Worm (Caenorhabditis elegans) whole organism, L4 larva: ENCODE data around the gene srw-10.

Source experiments
- F49E8.2 ChIP-seq: sonication (generic microtip); optimal IDR thresholded peaks from 2 replicates; lab custom pipeline; 2016; ENCODE audit warnings: missing compliant biosample characterization, mild to moderate bottlenecking, missing genetic modification characterization, borderline replicate concordance
- ceh-28 ChIP-seq: fragments of 150-350 bp; optimal IDR thresholded peaks from 2 replicates; lab custom pipeline; 2014; ENCODE audit warnings: missing biosample characterization, missing genetic modification reagents, missing genetic modification characterization
- egl-27 ChIP-seq: sonication (generic microtip); optimal IDR thresholded peaks from 3 replicates; lab custom pipeline; 2017; ENCODE audit warnings: missing biosample characterization, missing genetic modification reagents, missing genetic modification characterization
- hlh-30 ChIP-seq: sonication (generic microtip); optimal IDR thresholded peaks from 2 replicates; lab custom pipeline; 2017; ENCODE audit warnings: antibody characterized with exemption, mild to moderate bottlenecking, missing genetic modification characterization, missing compliant biosample characterization; ENCODE audit not compliant: insufficient read depth
- lin-15B ChIP-seq: fragments of 150-350 bp; sonication (generic microtip); optimal IDR thresholded peaks from 3 replicates; lab custom pipeline; 2014; ENCODE audit warnings: missing biosample characterization, missing genetic modification characterization
- nhr-237 ChIP-seq: sonication (generic microtip); optimal IDR thresholded peaks from 2 replicates; lab custom pipeline; 2017; ENCODE audit warnings: missing biosample characterization, missing genetic modification characterization
- nhr-77 ChIP-seq: fragments of 150-350 bp; optimal IDR thresholded peaks from 2 replicates; lab custom pipeline; 2014; ENCODE audit warnings: missing biosample characterization, missing genetic modification characterization
- unc-62 ChIP-seq, 3 experiments: fragments of 150-350 bp in 1 of 3; sonication (generic microtip); optimal IDR thresholded peaks in 2 of 3; peaks in 1 of 3; 1 replicate in 1 of 3; 2 replicates in 2 of 3; lab custom pipeline; 2014 to 2017; ENCODE audit warnings: missing biosample characterization in 3 of 3, missing genetic modification characterization in 3 of 3, missing genetic modification reagents in 3 of 3, missing genotype in 1 of 3
- zag-1 ChIP-seq: fragments of 150-350 bp; optimal IDR thresholded peaks from 2 replicates; lab custom pipeline; 2014; ENCODE audit warnings: missing biosample characterization, missing genetic modification characterization

ce11 chrIII:12785427-12785826, 30.3 kb downstream of the srw-10 start:
- no peak for TF ChIP-seq ceh-28 (tag; lab: Kevin White, UChicago)
- TF ChIP-seq nhr-77 (tag; lab: Kevin White, UChicago): no peak
- TF ChIP-seq lin-15B (tag; lab: Kevin White, UChicago): no peak
- no peak for TF ChIP-seq zag-1 (tag; lab: Kevin White, UChicago)
- TF ChIP-seq F49E8.2: no peak
- no peak for TF ChIP-seq unc-62 (GFP tag; optimal IDR thresholded peaks at IDR 0.05 in 1 of 2; lab: Kevin White, UChicago)
- no peak for TF ChIP-seq unc-62 (tag; optimal IDR thresholded peaks at IDR 0.05; lab: Kevin White, UChicago)
- TF ChIP-seq nhr-237 (tag; lab: Kevin White, UChicago): no peak
- TF ChIP-seq egl-27 (tag; lab: Kevin White, UChicago): no peak
- TF ChIP-seq hlh-30 (tag; lab: Kevin White, UChicago): no peak
